Worm (Caenorhabditis elegans): ENCODE data around the gene nhr-196.

nhr-196 gene

DNA sequence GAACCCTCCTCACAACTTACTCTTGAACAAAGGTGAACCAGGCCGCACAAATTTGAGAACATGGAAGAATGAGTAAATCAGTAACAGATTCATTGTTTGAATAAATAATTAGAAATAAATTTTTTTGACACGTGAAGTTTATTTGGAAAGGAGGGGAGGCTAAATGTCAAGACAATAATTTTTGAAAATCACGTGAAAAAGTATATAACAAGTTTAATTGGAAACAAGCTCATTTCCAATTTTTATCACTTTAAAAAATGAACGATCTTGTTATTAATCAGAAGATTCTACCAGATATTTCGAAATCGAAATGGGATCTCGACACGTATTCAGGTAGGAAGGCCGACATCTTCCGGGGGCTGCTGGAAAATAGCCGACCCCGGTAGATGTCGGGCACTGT lies 41.1 kb downstream of the nhr-196 start, which contains the start of the genes irld-57 and sfxn-1.3:
irld-57 (minus strand) TSS at position 101 of the 400 bp plus-strand sequence.
sfxn-1.3 (plus strand) TSS at position 232 of the 400 bp plus-strand sequence.
- TF ChIP-seq unc-98 (GFP tag; IDR thresholded peaks at IDR 0.05) = no peak

DNA sequence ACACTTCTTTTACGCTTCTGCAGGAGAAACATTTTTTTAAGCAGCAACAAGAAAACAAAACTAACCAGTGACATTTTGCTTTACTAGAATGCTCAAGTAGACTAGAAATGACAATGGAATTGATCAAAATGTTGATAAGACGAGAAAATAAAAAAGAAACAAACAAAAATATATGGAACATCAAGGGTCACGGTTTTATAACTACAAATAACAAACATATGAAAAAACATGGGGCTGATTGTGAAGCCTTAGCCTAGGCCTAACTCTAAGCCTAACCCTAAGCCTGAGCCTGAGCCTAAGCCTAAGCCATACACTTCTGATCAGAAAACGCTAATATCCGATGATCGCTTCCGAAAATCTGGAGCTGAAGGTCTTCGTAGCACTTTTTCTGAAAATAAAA lies 44.9 kb downstream of the nhr-196 start, which contains the start of gene Y6E2A.10:
Y6E2A.10 (minus strand) TSS at position 101 of the 400 bp plus-strand sequence.
- TF ChIP-seq ceh-90 (tag; optimal IDR thresholded peaks at IDR 0.05) (no peak), lsy-2 (tag; optimal IDR thresholded peaks at IDR 0.05) (no peak), swsn-7 (tag; optimal IDR thresholded peaks at IDR 0.05) (no peak), mdl-1 (tag; optimal IDR thresholded peaks at IDR 0.05) (no peak), C34B4.2 (tag; optimal IDR thresholded peaks at IDR 0.05) (no peak), lin-39 (tag; optimal IDR thresholded peaks at IDR 0.05) (no peak), unc-86 (tag; optimal IDR thresholded peaks at IDR 0.05) (no peak), lin-35 (GFP tag; optimal IDR thresholded peaks at IDR 0.05) (no peak), ets-5 (GFP tag; IDR thresholded peaks at IDR 0.05) (no peak), ceh-82 (tag; optimal IDR thresholded peaks at IDR 0.05) (no peak), aly-2 (tag; optimal IDR thresholded peaks at IDR 0.05) (no peak), lin-15B (tag; optimal IDR thresholded peaks at IDR 0.05) (no peak), zag-1 (tag; optimal IDR thresholded peaks at IDR 0.05) (no peak)

DNA sequence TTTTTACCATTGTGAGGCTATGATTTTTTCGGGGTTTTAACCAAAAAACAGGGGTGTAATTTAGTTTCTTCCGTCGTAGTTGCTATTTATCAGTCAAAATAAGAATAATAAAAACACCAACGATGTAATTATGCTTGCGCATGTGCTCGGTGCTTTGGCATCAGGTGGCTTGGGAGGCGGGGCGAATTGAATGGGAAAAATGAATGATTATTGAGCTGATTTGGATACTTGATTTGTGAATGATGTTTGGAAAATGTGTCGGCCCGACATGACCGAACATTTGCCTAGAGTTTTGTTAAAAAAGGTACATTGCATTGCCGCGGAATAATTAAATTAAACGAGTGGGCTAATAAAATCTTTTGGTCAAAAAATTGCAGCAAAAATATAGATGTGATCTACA lies 46.7 kb downstream of the nhr-196 start, which contains the start of gene str-38:
str-38 (minus strand) TSS at position 101 of the 400 bp plus-strand sequence.
- TF ChIP-seq irx-1 (tag; optimal IDR thresholded peaks at IDR 0.05) (no peak), lin-13 (GFP tag; optimal IDR thresholded peaks at IDR 0.05) (no peak), ceh-90 (tag; optimal IDR thresholded peaks at IDR 0.05) (no peak), nhr-90 (tag; optimal IDR thresholded peaks at IDR 0.05; ENCODE audit: poor library complexity) (no peak), C16A3.4 (tag; optimal IDR thresholded peaks at IDR 0.05) (no peak)

DNA sequence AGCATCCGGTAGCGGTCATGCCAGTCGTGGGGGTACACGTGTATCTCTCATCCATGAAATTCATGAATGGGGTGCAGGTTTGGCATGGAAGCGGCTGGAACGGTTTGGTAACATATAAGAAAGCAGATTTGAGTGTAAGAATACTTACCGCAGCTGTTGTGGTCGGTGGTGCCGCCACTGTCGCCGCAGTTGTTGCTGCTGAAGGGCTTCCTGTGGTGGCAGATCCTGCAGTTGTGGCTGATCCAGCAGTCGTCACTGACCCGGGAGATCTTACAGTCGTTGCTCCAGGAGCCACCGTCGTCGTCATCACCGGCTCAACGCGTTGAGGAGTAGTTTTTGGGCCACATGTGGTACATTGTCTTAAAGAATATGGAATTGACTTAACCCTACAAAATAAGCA lies 47.5 kb downstream of the nhr-196 start:
- TF ChIP-seq egl-13 (tag; optimal IDR thresholded peaks at IDR 0.05) = no peak
- no peak for TF ChIP-seq nhr-84 (tag; optimal IDR thresholded peaks at IDR 0.05)
- no peak for TF ChIP-seq efl-3 (GFP tag; optimal IDR thresholded peaks at IDR 0.05)
- TF ChIP-seq dpl-1 (GFP tag; optimal IDR thresholded peaks at IDR 0.05) = no peak
- no peak for TF ChIP-seq nhr-90 (tag; optimal IDR thresholded peaks at IDR 0.05; ENCODE audit: poor library complexity)
- no peak for TF ChIP-seq xbp-1 (tag; optimal IDR thresholded peaks at IDR 0.05)
- no peak for TF ChIP-seq sup-37 (GFP tag; optimal IDR thresholded peaks at IDR 0.05)
- TF ChIP-seq tbx-2 (tag; optimal IDR thresholded peaks at IDR 0.05) = no peak
- no peak for TF ChIP-seq nhr-71 (tag; optimal IDR thresholded peaks at IDR 0.05)
- TF ChIP-seq ceh-90 (tag; optimal IDR thresholded peaks at IDR 0.05) = no peak
- TF ChIP-seq pag-3 (tag; optimal IDR thresholded peaks at IDR 0.05; ENCODE audit: borderline replicate concordance, insufficient read depth) = no peak
- no peak for TF ChIP-seq ceh-88 (GFP tag; IDR thresholded peaks at IDR 0.05)
- no peak for TF ChIP-seq rnt-1 (tag; optimal IDR thresholded peaks at IDR 0.05)
- no peak for TF ChIP-seq swsn-7 (tag; optimal IDR thresholded peaks at IDR 0.05)
- no peak for TF ChIP-seq unc-130 (tag; optimal IDR thresholded peaks at IDR 0.05)
- TF ChIP-seq aly-2 (tag; optimal IDR thresholded peaks at IDR 0.05) = no peak

DNA sequence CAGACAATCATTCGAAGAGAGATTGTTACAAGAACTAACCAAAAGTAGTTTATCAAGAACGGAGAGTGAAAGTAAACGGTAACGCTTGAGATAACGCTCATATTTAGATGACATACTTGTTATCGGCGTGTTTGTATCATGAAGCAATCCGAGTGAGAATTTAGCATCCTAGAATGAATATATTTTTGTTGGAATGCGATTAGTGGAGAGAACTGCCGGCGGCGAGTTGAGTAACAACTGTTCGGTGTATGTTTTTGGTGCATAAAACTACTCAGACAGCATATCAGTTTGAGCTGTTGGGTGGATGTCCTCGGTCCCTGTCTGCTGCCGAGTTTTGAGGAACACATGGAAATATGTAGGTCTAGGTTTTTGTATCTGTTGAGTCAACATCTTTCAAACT lies 48.1 kb downstream of the nhr-196 start, which contains the start of gene T23D5.3:
T23D5.3 (minus strand) TSS at position 101 of the 400 bp plus-strand sequence.
- TF ChIP-seq isw-1 (GFP tag; IDR thresholded peaks at IDR 0.05) = no peak
- TF ChIP-seq ceh-82 (tag; optimal IDR thresholded peaks at IDR 0.05) = no peak
- no peak for TF ChIP-seq lin-35 (GFP tag; optimal IDR thresholded peaks at IDR 0.05)
- TF ChIP-seq snpc-4 (tag; optimal IDR thresholded peaks at IDR 0.05) = no peak
- no peak for TF ChIP-seq pax-3 (tag; optimal IDR thresholded peaks at IDR 0.05)
- TF ChIP-seq aly-2 (tag; optimal IDR thresholded peaks at IDR 0.05) = no peak
- no peak for TF ChIP-seq lin-14 (GFP tag; optimal IDR thresholded peaks at IDR 0.05)
